Worm (Caenorhabditis elegans): ENCODE measurements around the gene Y116A8C.24.

DNA sequence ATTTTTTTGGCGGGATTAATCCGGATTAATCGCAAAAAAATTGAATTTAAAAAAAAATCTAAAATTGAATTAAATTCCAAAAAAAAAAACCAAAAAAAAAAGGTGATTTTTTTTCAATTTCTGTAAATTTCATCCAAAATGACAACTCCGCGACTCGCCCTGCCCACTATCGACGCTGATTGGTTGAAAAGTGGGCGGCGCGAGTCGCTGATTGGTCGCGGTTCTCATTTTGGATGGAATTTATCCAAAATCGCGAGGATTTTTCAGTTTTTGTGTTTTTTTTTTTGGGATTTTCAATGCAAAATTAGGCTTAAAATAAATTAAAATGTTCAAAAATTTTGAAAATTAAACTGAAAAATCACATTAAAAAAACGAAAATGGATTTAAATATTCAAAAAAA, 38.7 kb upstream of the Y116A8C.24 start:
- TF ChIP-seq ztf-1 (GFP tag; conservative IDR thresholded peaks at IDR 0.05): no peak
- TF ChIP-seq aly-2 (tag; optimal IDR thresholded peaks at IDR 0.05): no peak
